Worm (Caenorhabditis elegans) whole organism, late embryonic: ENCODE data around the gene M106.7.

Source experiments
- ama-1 ChIP-seq: fragments of 150-350 bp; optimal IDR thresholded peaks from 2 replicates; lab custom pipeline; 2014
- ets-4 ChIP-seq: sonication (generic microtip); optimal IDR thresholded peaks from 2 replicates; lab custom pipeline; 2016; ENCODE audit warnings: missing genetic modification characterization, missing compliant biosample characterization
- nhr-11 ChIP-seq: fragments of 150-350 bp; optimal IDR thresholded peaks from 2 replicates; lab custom pipeline; 2014; ENCODE audit warnings: missing biosample characterization, missing genetic modification characterization

- no peak for TF ChIP-seq ets-4
- TF ChIP-seq nhr-11 (tag; lab: Kevin White, UChicago): no peak
- no peak for TF ChIP-seq ama-1 (lab: Kevin White, UChicago)
Measured at ce11 chrII:10898998-10899397, 42.0 kb upstream of the M106.7 start.
